Worm (Caenorhabditis elegans): Measurements from ENCODE around the gene dbn-1.
"Not testable (repeated sequence)": the region's sequence is repeated elsewhere in the genome, so short reads cannot be mapped to it uniquely, and the experiment has no call there.

Gene dbn-1

DNA sequence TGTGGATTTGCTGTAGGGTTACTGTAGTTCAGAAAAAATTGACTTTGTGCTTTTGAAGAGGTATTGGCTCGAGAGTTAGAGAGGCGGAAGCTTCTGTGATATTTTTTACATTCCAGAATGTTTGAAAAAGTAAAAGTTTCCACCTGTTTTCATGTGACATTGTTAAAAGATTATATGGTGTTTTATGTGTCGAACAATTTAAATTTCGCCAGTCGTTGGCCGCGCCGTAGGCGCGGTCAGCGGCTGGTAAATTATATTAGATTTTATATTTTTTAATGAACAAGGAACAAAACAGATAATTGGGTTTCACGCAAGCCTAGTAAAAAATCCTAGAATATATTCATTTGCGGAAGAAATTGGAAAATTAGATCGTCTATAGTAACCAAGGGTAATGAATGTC lies 10.7 kb downstream of the dbn-1 start, which contains the start of gene mlc-7:
mlc-7 (plus strand) TSS at position 301 of the 400 bp plus-strand sequence.
- not testable (repeated sequence) for TF ChIP-seq ztf-4 (tag; optimal IDR thresholded peaks at IDR 0.05); ztf-1 (GFP tag; conservative IDR thresholded peaks at IDR 0.05); nhr-10 (tag; optimal IDR thresholded peaks at IDR 0.05)

DNA sequence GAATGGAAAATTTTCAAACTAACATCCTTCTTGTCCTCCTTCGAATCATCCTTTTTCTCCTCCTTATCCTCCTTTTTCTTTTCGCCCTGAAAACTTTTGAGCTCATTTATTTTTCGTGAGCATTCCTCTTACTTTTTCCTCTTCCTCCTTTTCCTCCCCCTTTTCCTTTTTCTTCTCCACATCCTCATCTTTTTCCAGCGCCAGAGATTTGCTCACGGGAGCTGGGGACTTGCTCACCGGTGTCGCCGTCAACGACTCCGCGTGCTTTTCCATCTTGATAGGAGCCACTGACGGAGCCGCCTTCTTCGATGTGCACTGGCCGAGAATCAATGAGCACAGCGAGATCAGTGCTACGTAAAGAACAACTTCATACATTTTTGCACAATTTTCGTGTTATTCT lies 13.6 kb downstream of the dbn-1 start, which contains the start of gene K08E3.2:
K08E3.2 (minus strand) TSS at position 375 of the 400 bp plus-strand sequence.
- no peak for TF ChIP-seq dmd-4 (tag; optimal IDR thresholded peaks at IDR 0.05)
- no peak for TF ChIP-seq mab-5 (tag; optimal IDR thresholded peaks at IDR 0.05)
- no peak for TF ChIP-seq ama-1 (optimal IDR thresholded peaks at IDR 0.05)
- no peak for TF ChIP-seq elt-1 (tag; optimal IDR thresholded peaks at IDR 0.05)
- no peak for TF ChIP-seq ceh-16 (tag; optimal IDR thresholded peaks at IDR 0.05)
- no peak for TF ChIP-seq nhr-11 (tag; optimal IDR thresholded peaks at IDR 0.05)
- no peak for TF ChIP-seq mdl-1 (tag; optimal IDR thresholded peaks at IDR 0.05)
- TF ChIP-seq R02D3.7 (tag; optimal IDR thresholded peaks at IDR 0.05): no peak
- no peak for TF ChIP-seq lin-11 (tag; optimal IDR thresholded peaks at IDR 0.05)
- TF ChIP-seq nhr-237 (tag; optimal IDR thresholded peaks at IDR 0.05): no peak
- no peak for TF ChIP-seq elt-3 (tag; optimal IDR thresholded peaks at IDR 0.05)
- no peak for TF ChIP-seq lin-39 (tag; optimal IDR thresholded peaks at IDR 0.05)
- no peak for TF ChIP-seq ZK546.5 (tag; optimal IDR thresholded peaks at IDR 0.05)
- no peak for TF ChIP-seq nhr-77 (tag; optimal IDR thresholded peaks at IDR 0.05)
- no peak for TF ChIP-seq alr-1 (tag; optimal IDR thresholded peaks at IDR 0.05)
- no peak for TF ChIP-seq nhr-21 (tag; optimal IDR thresholded peaks at IDR 0.05)
- no peak for TF ChIP-seq C34F6.9 (tag; optimal IDR thresholded peaks at IDR 0.05)
- TF ChIP-seq nhr-10 (tag; optimal IDR thresholded peaks at IDR 0.05): no peak
- no peak for TF ChIP-seq Y55F3AM.14 (GFP tag; optimal IDR thresholded peaks at IDR 0.05)

- no peak for TF ChIP-seq ceh-16 (tag; optimal IDR thresholded peaks at IDR 0.05)
- TF ChIP-seq nhr-12 (tag; optimal IDR thresholded peaks at IDR 0.05): no peak
- TF ChIP-seq lin-39 (tag; optimal IDR thresholded peaks at IDR 0.05): no peak
- no peak for TF ChIP-seq fos-1 (tag; optimal IDR thresholded peaks at IDR 0.05)
- TF ChIP-seq lin-11 (tag; optimal IDR thresholded peaks at IDR 0.05): no peak
- no peak for TF ChIP-seq alr-1 (tag; optimal IDR thresholded peaks at IDR 0.05)
- TF ChIP-seq blmp-1 (tag; optimal IDR thresholded peaks at IDR 0.05; ENCODE audit: insufficient read depth): peak; percentile 18
- no peak for TF ChIP-seq Y55F3AM.14 (GFP tag; optimal IDR thresholded peaks at IDR 0.05)
- no peak for TF ChIP-seq egl-27 (tag; optimal IDR thresholded peaks at IDR 0.05)
These were observed 17.9 kb downstream of the dbn-1 start, which contains the start of gene tyr-2 for ce11 chrIII:13743922-13744321. TSS of gene tyr-2 (plus strand) at chrIII:13744222.

DNA sequence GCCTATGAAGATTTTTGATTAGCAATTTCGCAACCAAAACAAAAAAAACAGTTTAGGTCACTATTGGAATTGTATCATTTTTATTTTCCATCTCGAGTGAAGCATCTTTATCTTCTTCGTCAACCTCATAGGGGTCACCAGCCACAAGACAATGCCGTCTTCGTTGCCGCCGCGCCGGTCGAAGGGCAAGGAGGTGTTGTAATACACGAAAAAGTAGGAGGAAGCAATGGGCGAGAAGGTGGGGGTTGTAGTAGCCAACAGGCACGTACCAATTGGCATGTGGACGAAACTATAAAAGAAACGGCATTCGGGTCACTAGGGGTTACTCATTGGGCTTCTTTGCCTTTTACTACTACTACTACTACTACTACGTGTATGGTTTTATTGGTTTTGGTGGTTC lies 19.8 kb downstream of the dbn-1 start:
- TF ChIP-seq skn-1 (tag; optimal IDR thresholded peaks at IDR 0.05) (no peak), nhr-10 (tag; optimal IDR thresholded peaks at IDR 0.05) (no peak), lin-13 (GFP tag; optimal IDR thresholded peaks at IDR 0.05) (no peak), R02D3.7 (tag; optimal IDR thresholded peaks at IDR 0.05) (no peak), gmeb-1 (tag; optimal IDR thresholded peaks at IDR 0.05) (no peak), mdl-1 (tag; optimal IDR thresholded peaks at IDR 0.05) (no peak), ama-1 (optimal IDR thresholded peaks at IDR 0.05) (no peak), nhr-25 (tag; optimal IDR thresholded peaks at IDR 0.05) (no peak), snpc-4 (tag; optimal IDR thresholded peaks at IDR 0.05) (no peak), lsy-2 (tag; optimal IDR thresholded peaks at IDR 0.05) (no peak), lin-39 (tag; optimal IDR thresholded peaks at IDR 0.05) (no peak), elt-3 (tag; optimal IDR thresholded peaks at IDR 0.05) (no peak)

- no peak for TF ChIP-seq lin-11 (tag; optimal IDR thresholded peaks at IDR 0.05)
- TF ChIP-seq unc-55 (GFP tag; optimal IDR thresholded peaks at IDR 0.05): no peak
- no peak for TF ChIP-seq aly-2 (tag; optimal IDR thresholded peaks at IDR 0.05)
- TF ChIP-seq gmeb-1 (tag; optimal IDR thresholded peaks at IDR 0.05): no peak
- no peak for TF ChIP-seq nhr-10 (tag; optimal IDR thresholded peaks at IDR 0.05)
- no peak for TF ChIP-seq sem-4 (tag; optimal IDR thresholded peaks at IDR 0.05)
These were observed 20.5 kb downstream of the dbn-1 start for ce11 chrIII:13741410-13741809.

- TF ChIP-seq Y55F3AM.14 (GFP tag; optimal IDR thresholded peaks at IDR 0.05) (no peak), nhr-129 (tag; optimal IDR thresholded peaks at IDR 0.05) (no peak), lin-13 (GFP tag; optimal IDR thresholded peaks at IDR 0.05) (no peak), alr-1 (tag; optimal IDR thresholded peaks at IDR 0.05) (no peak), nhr-21 (tag; optimal IDR thresholded peaks at IDR 0.05) (no peak), skn-1 (tag; optimal IDR thresholded peaks at IDR 0.05) (no peak), egl-27 (tag; optimal IDR thresholded peaks at IDR 0.05) (no peak), F13H6.1 (tag; optimal IDR thresholded peaks at IDR 0.05) (no peak), ceh-16 (tag; optimal IDR thresholded peaks at IDR 0.05) (no peak), elt-1 (tag; optimal IDR thresholded peaks at IDR 0.05) (no peak), gmeb-1 (tag; optimal IDR thresholded peaks at IDR 0.05) (no peak)
These were observed 26.9 kb downstream of the dbn-1 start, which contains the start of gene W06F12.3 for ce11 chrIII:13735008-13735407. TSS of gene W06F12.3 (plus strand) at chrIII:13735030.
